Fruit fly (Drosophila melanogaster): Measurements from ENCODE around the gene CG42450.

CG42450 gene

DNA sequence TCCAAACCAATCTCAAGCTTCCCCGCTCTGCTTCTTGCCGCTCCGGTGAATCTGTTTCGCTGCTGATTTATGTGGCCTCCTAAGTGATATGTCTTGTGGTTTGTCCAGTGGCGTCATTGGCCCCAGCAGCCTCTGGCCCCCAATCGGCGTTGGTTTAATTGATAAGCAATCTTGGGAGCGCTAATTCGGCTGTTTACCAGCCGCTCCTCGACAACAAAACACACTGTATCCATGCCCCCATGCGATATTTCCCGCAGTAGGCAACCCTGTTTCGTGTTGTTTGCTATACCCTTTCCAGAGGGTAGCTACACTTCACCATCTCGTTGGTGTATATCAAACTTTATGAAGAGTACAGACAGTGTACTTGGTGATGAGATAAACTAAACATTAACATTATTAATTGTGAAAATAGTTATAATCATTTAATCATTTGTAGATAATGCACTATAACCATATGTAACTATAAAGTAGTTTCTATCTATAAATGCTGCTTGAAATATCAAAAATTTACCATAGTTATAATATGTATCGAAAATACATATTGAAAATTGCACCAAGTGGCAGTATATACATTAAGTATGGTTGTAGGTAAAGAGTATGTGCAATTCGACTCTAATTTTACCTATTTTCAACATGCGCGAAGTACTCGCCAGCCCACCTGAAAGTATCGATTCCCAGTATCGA, 35.4 kb downstream of the CG42450 start, which contains the start of gene shop (continued):
- peak; percentile 89 for TF ChIP-seq CG12659 (GFP tag; optimal IDR thresholded peaks at IDR 0.05)
- TF ChIP-seq Deaf1 (tag; optimal IDR thresholded peaks at IDR 0.05) = peak; percentile 68
- TF ChIP-seq knrl (GFP tag; IDR thresholded peaks at IDR 0.05; ENCODE audit: partially characterized antibody) = peak; percentile 44; the same call in 1 of the 3 replicates
- TF ChIP-seq CG18262 (tag; optimal IDR thresholded peaks at IDR 0.05) = peak; percentile 92
- TF ChIP-seq hth (optimal IDR thresholded peaks at IDR 0.05) = no peak
- TF ChIP-seq HHEX (GFP tag; optimal IDR thresholded peaks at IDR 0.05) = peak; percentile 84
- peak; percentile 84 for TF ChIP-seq Fer1 (GFP tag; optimal IDR thresholded peaks at IDR 0.05)
- peak; percentile 90 for TF ChIP-seq CG3281 (GFP tag; optimal IDR thresholded peaks at IDR 0.05)
- peak; percentile 39 for TF ChIP-seq Ets97D (GFP tag; optimal IDR thresholded peaks at IDR 0.05)
- TF ChIP-seq CG14441 (GFP tag; IDR thresholded peaks at IDR 0.05) = peak; percentile 57; the same call in 1 of the 2 replicates
- TF ChIP-seq CG6254 (GFP tag; optimal IDR thresholded peaks at IDR 0.05) = peak; percentile 54
- TF ChIP-seq MTF-1 (GFP tag; optimal IDR thresholded peaks at IDR 0.05; ENCODE audit: borderline replicate concordance) = peak; percentile 6
- no peak for TF ChIP-seq ham (GFP tag; IDR thresholded peaks at IDR 0.05)
- peak; percentile 63 for TF ChIP-seq CG14667 (GFP tag; IDR thresholded peaks at IDR 0.05)
- no peak for TF ChIP-seq chinmo (GFP tag; IDR thresholded peaks at IDR 0.05; ENCODE audit: partially characterized antibody)
- TF ChIP-seq sc (optimal IDR thresholded peaks at IDR 0.05) = no peak
- TF ChIP-seq sc (GFP tag; optimal IDR thresholded peaks at IDR 0.05) = peak; percentile 63
- peak; percentile 74 for TF ChIP-seq CG6689 (GFP tag; IDR thresholded peaks at IDR 0.05)
- peak; percentile 66 for TF ChIP-seq maf-S (GFP tag; optimal IDR thresholded peaks at IDR 0.05)
- peak; percentile 81 for TF ChIP-seq Asciz (GFP tag; optimal IDR thresholded peaks at IDR 0.05)
- TF ChIP-seq CG8388 (GFP tag; optimal IDR thresholded peaks at IDR 0.05) = peak; percentile 84
- TF ChIP-seq gsb (GFP tag; IDR thresholded peaks at IDR 0.05) = peak; percentile 59; the same call in 1 of the 2 replicates
- no peak for TF ChIP-seq Oaz (GFP tag; IDR thresholded peaks at IDR 0.05)
- TF ChIP-seq Ets65A (GFP tag) = peak; percentile 97
- TF ChIP-seq CG10209 (GFP tag; optimal IDR thresholded peaks at IDR 0.05) = peak; percentile 83
- TF ChIP-seq CG11560 (tag; IDR thresholded peaks at IDR 0.05) = 0 out of 3 replicates have a peak, but pooled peaks have one; percentile 29
- peak; percentile 12; the same call in 1 of the 2 replicates for TF ChIP-seq tna (GFP tag; IDR thresholded peaks at IDR 0.05; ENCODE audit: partially characterized antibody)
- peak; percentile 90 for TF ChIP-seq Meics (GFP tag; optimal IDR thresholded peaks at IDR 0.05)
- peak; percentile 85 for TF ChIP-seq CG17829 (tag; optimal IDR thresholded peaks at IDR 0.05)
- TF ChIP-seq ewg (GFP tag; optimal IDR thresholded peaks at IDR 0.05) = peak; percentile 75
- peak; percentile 91 for TF ChIP-seq CG8924 (tag; optimal IDR thresholded peaks at IDR 0.05)
- peak; percentile 51 for TF ChIP-seq slou (GFP tag; optimal IDR thresholded peaks at IDR 0.05)
- TF ChIP-seq CG11504 (tag; optimal IDR thresholded peaks at IDR 0.05) = peak; percentile 90
- TF ChIP-seq CG12769 (tag; optimal IDR thresholded peaks at IDR 0.05) = peak; percentile 89
- peak; percentile 39; the same call in 1 of the 3 replicates for TF ChIP-seq otp (GFP tag; IDR thresholded peaks at IDR 0.05)
- peak; percentile 73 for TF ChIP-seq dm (GFP tag; optimal IDR thresholded peaks at IDR 0.05)
- no peak for TF ChIP-seq stwl (tag; optimal IDR thresholded peaks at IDR 0.05)
- peak; percentile 46 for TF ChIP-seq CG15514 (GFP tag; optimal IDR thresholded peaks at IDR 0.05)
- TF ChIP-seq CG4424 (GFP tag; optimal IDR thresholded peaks at IDR 0.05) = peak; percentile 81
- no peak; the same call in 1 of the 2 replicates for TF ChIP-seq gt (GFP tag; IDR thresholded peaks at IDR 0.05)
- peak; percentile 56 for TF ChIP-seq ERR (GFP tag; optimal IDR thresholded peaks at IDR 0.05)
- TF ChIP-seq CG7987 (GFP tag; optimal IDR thresholded peaks at IDR 0.05) = peak; percentile 55
- peak; percentile 56 for TF ChIP-seq shn (GFP tag; optimal IDR thresholded peaks at IDR 0.05)
- peak; percentile 93 for TF ChIP-seq nmo (GFP tag; optimal IDR thresholded peaks at IDR 0.05)
- peak; percentile 78 for TF ChIP-seq BtbVII (GFP tag; optimal IDR thresholded peaks at IDR 0.05)
- peak; percentile 60; the same call in 2 of the 3 replicates for TF ChIP-seq CG14050 (GFP tag; IDR thresholded peaks at IDR 0.05)
- TF ChIP-seq CG10267 (tag; optimal IDR thresholded peaks at IDR 0.05) = peak; percentile 73
- peak; percentile 80 for TF ChIP-seq Six4 (GFP tag; optimal IDR thresholded peaks at IDR 0.05)
